Worm (Caenorhabditis elegans): ENCODE measurements around the gene F43B10.1.

ce11 chrX:16643246-16643645 lies 19.4 kb downstream of the F43B10.1 start:
- TF ChIP-seq pag-3 (tag; optimal IDR thresholded peaks at IDR 0.05; ENCODE audit: borderline replicate concordance) = no peak
- TF ChIP-seq T23F11.4 (GFP tag; optimal IDR thresholded peaks at IDR 0.05) = no peak
- TF ChIP-seq gmeb-2 (tag; optimal IDR thresholded peaks at IDR 0.05) = no peak
- no peak for TF ChIP-seq ztf-16 (tag; optimal IDR thresholded peaks at IDR 0.05)
- TF ChIP-seq ama-1 (optimal IDR thresholded peaks at IDR 0.05) = no peak
- no peak for TF ChIP-seq ceh-34 (tag; optimal IDR thresholded peaks at IDR 0.05)
- no peak for TF ChIP-seq pqm-1 (tag; optimal IDR thresholded peaks at IDR 0.05)
- TF ChIP-seq ahr-1 (tag; optimal IDR thresholded peaks at IDR 0.05) = no peak
- no peak for TF ChIP-seq Y22D7AL.16 (tag; optimal IDR thresholded peaks at IDR 0.05)
- no peak for TF ChIP-seq hlh-8 (tag; optimal IDR thresholded peaks at IDR 0.05)
- TF ChIP-seq rnt-1 (tag; optimal IDR thresholded peaks at IDR 0.05) = no peak
- TF ChIP-seq sox-2 (GFP tag; IDR thresholded peaks at IDR 0.05) = no peak

Data from whole organism, late embryonic.